Worm (Caenorhabditis elegans) whole organism, L3 larva: ENCODE results near the gene W07E11.1.

Experiments used
- R02D3.7 ChIP-seq: fragments of 150-350 bp; optimal IDR thresholded peaks from 2 replicates; lab custom pipeline; 2014; ENCODE audit warnings: missing biosample characterization, missing genetic modification characterization
- ZK546.5 ChIP-seq: sonication (generic microtip); optimal IDR thresholded peaks from 2 replicates; lab custom pipeline; 2017; ENCODE audit warnings: missing biosample characterization, missing genetic modification characterization
- ama-1 ChIP-seq: fragments of 150-350 bp; optimal IDR thresholded peaks from 2 replicates; lab custom pipeline; 2018
- ceh-28 ChIP-seq: fragments of 150-350 bp; optimal IDR thresholded peaks from 2 replicates; lab custom pipeline; 2014; ENCODE audit warnings: missing biosample characterization, missing genetic modification reagents, missing genetic modification characterization
- ceh-82 ChIP-seq: fragments of 150-350 bp; optimal IDR thresholded peaks from 2 replicates; lab custom pipeline; 2014; ENCODE audit warnings: missing biosample characterization, missing genetic modification characterization
- daf-12 ChIP-seq: fragments of 150-350 bp; optimal IDR thresholded peaks from 2 replicates; lab custom pipeline; 2014; ENCODE audit warnings: missing biosample characterization, missing genetic modification reagents, missing genetic modification characterization
- egl-5 ChIP-seq: fragments of 150-350 bp; optimal IDR thresholded peaks from 2 replicates; lab custom pipeline; 2017; ENCODE audit warnings: missing biosample characterization, missing genetic modification reagents, missing genetic modification characterization, inconsistent platforms
- elt-1 ChIP-seq: fragments of 150-350 bp; optimal IDR thresholded peaks from 2 replicates; lab custom pipeline; 2014; ENCODE audit warnings: missing biosample characterization, missing genetic modification characterization
- elt-2 ChIP-seq: sonication (generic microtip); optimal IDR thresholded peaks from 2 replicates; lab custom pipeline; 2016; ENCODE audit warnings: missing genetic modification reagents, mild to moderate bottlenecking, missing genetic modification characterization, missing compliant biosample characterization
- elt-3 ChIP-seq, 3 experiments: fragments of 150-350 bp in 1 of 3; sonication (generic microtip) in 2 of 3; optimal IDR thresholded peaks; 2 replicates in 2 of 3; 4 replicates in 1 of 3; lab custom pipeline; 2014 to 2017; ENCODE audit warnings: missing biosample characterization in 3 of 3, missing genetic modification characterization in 3 of 3
- eor-1 ChIP-seq, 2 experiments: fragments of 150-350 bp; optimal IDR thresholded peaks; 2 replicates each; lab custom pipeline; 2014 to 2018; ENCODE audit warnings: missing biosample characterization in 2 of 2, missing genetic modification characterization in 2 of 2
- fkh-10 ChIP-seq: sonication (generic microtip); optimal IDR thresholded peaks from 2 replicates; lab custom pipeline; 2017; ENCODE audit warnings: missing biosample characterization, missing genetic modification reagents, missing genetic modification characterization
- fkh-2 ChIP-seq: fragments of 150-350 bp; optimal IDR thresholded peaks from 2 replicates; lab custom pipeline; 2014; ENCODE audit warnings: missing biosample characterization, missing genetic modification reagents, missing genetic modification characterization
- fos-1 ChIP-seq: fragments of 150-350 bp; optimal IDR thresholded peaks from 2 replicates; lab custom pipeline; 2014; ENCODE audit warnings: missing biosample characterization, missing genetic modification characterization
- hmg-11 ChIP-seq: sonication (generic microtip); optimal IDR thresholded peaks from 2 replicates; lab custom pipeline; 2016; ENCODE audit warnings: missing genetic modification characterization, missing compliant biosample characterization
- jun-1 ChIP-seq: fragments of 150-350 bp; optimal IDR thresholded peaks from 2 replicates; lab custom pipeline; 2014; ENCODE audit warnings: missing biosample characterization, missing genetic modification reagents, missing genetic modification characterization
- lin-15B ChIP-seq: fragments of 150-350 bp; optimal IDR thresholded peaks from 2 replicates; lab custom pipeline; 2014; ENCODE audit warnings: missing biosample characterization, missing genetic modification characterization
- lin-39 ChIP-seq: fragments of 150-350 bp; optimal IDR thresholded peaks from 2 replicates; lab custom pipeline; 2018; ENCODE audit warnings: missing biosample characterization, missing genetic modification reagents, missing genetic modification characterization
- lsy-12 ChIP-seq: sonication (generic microtip); optimal IDR thresholded peaks from 2 replicates; lab custom pipeline; 2016; ENCODE audit warnings: mild to moderate bottlenecking, missing genetic modification characterization, missing compliant biosample characterization
- mdl-1 ChIP-seq: fragments of 150-350 bp; optimal IDR thresholded peaks from 2 replicates; lab custom pipeline; 2014; ENCODE audit warnings: missing biosample characterization, missing genetic modification characterization
- nfya-1 ChIP-seq: sonication (generic microtip); optimal IDR thresholded peaks from 2 replicates; lab custom pipeline; 2017; ENCODE audit warnings: missing genetic modification characterization, mild to moderate bottlenecking, missing compliant biosample characterization, antibody characterized with exemption, moderate library complexity; ENCODE audit not compliant: insufficient read depth
- nhr-23 ChIP-seq: fragments of 150-350 bp; optimal IDR thresholded peaks from 2 replicates; lab custom pipeline; 2014; ENCODE audit warnings: missing biosample characterization, missing genetic modification reagents, missing genetic modification characterization
- nhr-25 ChIP-seq: sonication (generic microtip); optimal IDR thresholded peaks from 2 replicates; lab custom pipeline; 2017; ENCODE audit warnings: missing biosample characterization, missing genetic modification characterization
- nhr-43 ChIP-seq: sonication (generic microtip); optimal IDR thresholded peaks from 2 replicates; lab custom pipeline; 2016; ENCODE audit warnings: mild to moderate bottlenecking, missing genetic modification characterization, missing compliant biosample characterization; ENCODE audit not compliant: poor library complexity, severe bottlenecking
- nhr-67 ChIP-seq: fragments of 150-350 bp; optimal IDR thresholded peaks from 2 replicates; lab custom pipeline; 2014; ENCODE audit warnings: missing biosample characterization, missing genetic modification characterization
- nhr-76 ChIP-seq: fragments of 150-350 bp; sonication (generic microtip); optimal IDR thresholded peaks from 5 replicates; lab custom pipeline; 2014; ENCODE audit warnings: missing biosample characterization, missing genetic modification characterization
- nhr-77 ChIP-seq: fragments of 150-350 bp; optimal IDR thresholded peaks from 2 replicates; lab custom pipeline; 2014; ENCODE audit warnings: missing biosample characterization, missing genetic modification characterization
- pha-4 ChIP-seq: fragments of 150-350 bp; optimal IDR thresholded peaks from 2 replicates; lab custom pipeline; 2014; ENCODE audit warnings: missing biosample characterization, missing genetic modification reagents, missing genetic modification characterization
- pqm-1 ChIP-seq: fragments of 150-350 bp; optimal IDR thresholded peaks from 2 replicates; lab custom pipeline; 2017; ENCODE audit warnings: missing biosample characterization, missing genetic modification characterization, inconsistent platforms
- skn-1 ChIP-seq: fragments of 150-350 bp; optimal IDR thresholded peaks from 2 replicates; lab custom pipeline; 2014; ENCODE audit warnings: missing biosample characterization, missing genetic modification characterization
- snpc-4 ChIP-seq: fragments of 150-350 bp; optimal IDR thresholded peaks from 2 replicates; lab custom pipeline; 2014; ENCODE audit warnings: missing biosample characterization, missing genetic modification characterization
- tbx-2 ChIP-seq: sonication (generic microtip); optimal IDR thresholded peaks from 2 replicates; lab custom pipeline; 2016; ENCODE audit warnings: mild to moderate bottlenecking, missing genetic modification characterization, missing compliant biosample characterization
- unc-39 ChIP-seq: sonication (generic microtip); optimal IDR thresholded peaks from 4 replicates; lab custom pipeline; 2017; ENCODE audit warnings: missing biosample characterization, missing genetic modification characterization
- ztf-11 ChIP-seq: fragments of 150-350 bp; optimal IDR thresholded peaks from 2 replicates; lab custom pipeline; 2014; ENCODE audit warnings: missing biosample characterization, missing genetic modification characterization
- ztf-4 ChIP-seq: fragments of 150-350 bp; optimal IDR thresholded peaks from 2 replicates; lab custom pipeline; 2014; ENCODE audit warnings: missing biosample characterization, missing genetic modification characterization

The W07E11.1 gene

DNA sequence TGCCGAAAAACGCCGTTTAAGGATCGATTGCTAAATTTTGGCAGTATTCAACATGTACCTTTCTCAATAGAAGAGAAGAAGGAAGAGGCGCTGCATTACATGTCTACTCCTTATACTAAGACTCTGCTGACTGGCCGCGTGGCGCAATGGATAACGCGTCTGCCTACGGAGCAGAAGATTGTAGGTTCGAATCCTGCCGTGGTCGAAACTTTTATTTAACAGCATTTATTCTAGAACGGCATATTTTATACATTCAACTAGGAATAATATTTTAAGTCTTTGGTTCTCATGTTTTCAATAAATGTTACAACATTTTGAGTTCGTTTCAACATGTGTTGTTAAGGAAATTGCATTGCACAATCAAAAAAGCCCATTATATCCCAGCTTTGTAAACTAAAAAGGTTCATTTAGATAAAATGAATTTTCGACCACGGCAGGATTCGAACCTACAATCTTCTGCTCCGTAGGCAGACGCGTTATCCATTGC, 48.2 kb downstream of the W07E11.1 start:
- TF ChIP-seq elt-2 (peak; percentile 48), fos-1 (tag; lab: Kevin White, UChicago) (peak; percentile 45), lsy-12 (tag; lab: Kevin White, UChicago) (peak; percentile 38), nhr-23 (peak; percentile 37), hmg-11 (tag; lab: Kevin White, UChicago) (peak; percentile 77), tbx-2 (tag; lab: Kevin White, UChicago) (peak; percentile 42), ceh-82 (tag; lab: Kevin White, UChicago) (peak; percentile 10), jun-1 (peak; percentile 65), lin-39 (peak; percentile 8), nhr-43 (tag; lab: Kevin White, UChicago) (peak; percentile 69), lin-15B (peak; percentile 17), ceh-28 (tag; lab: Kevin White, UChicago) (peak; percentile 11), nfya-1 (tag; lab: Kevin White, UChicago) (peak; percentile 46)

DNA sequence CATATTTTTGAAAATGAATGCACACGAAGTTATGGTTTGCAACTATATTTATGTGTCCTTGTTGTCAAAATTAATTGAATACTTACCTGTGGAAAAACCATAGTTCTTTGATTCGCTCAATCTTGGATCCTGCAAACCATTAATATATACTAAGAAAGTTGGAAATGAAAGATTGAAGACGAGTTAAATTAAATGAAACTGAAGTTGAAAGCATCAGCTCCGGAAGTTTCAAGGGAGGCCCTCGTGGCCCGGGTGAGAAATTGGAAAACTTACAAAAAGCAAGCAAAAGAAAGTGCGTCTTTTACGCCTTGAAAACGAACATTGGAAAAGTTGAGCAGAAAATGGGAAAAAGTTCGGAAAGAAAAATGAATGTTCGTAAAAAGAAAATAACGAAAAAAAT, 48.7 kb downstream of the W07E11.1 start, which contains the start of gene unc-58:
Gene unc-58, minus strand, starts transcription at position 101 of the 400 bp plus-strand sequence.
- TF ChIP-seq jun-1 (no peak), fkh-10 (GFP tag; lab: Kevin White, UChicago) (no peak), tbx-2 (tag; lab: Kevin White, UChicago) (no peak), snpc-4 (no peak), ama-1 (lab: Kevin White, UChicago) (no peak), egl-5 (no peak), nhr-77 (no peak)

DNA sequence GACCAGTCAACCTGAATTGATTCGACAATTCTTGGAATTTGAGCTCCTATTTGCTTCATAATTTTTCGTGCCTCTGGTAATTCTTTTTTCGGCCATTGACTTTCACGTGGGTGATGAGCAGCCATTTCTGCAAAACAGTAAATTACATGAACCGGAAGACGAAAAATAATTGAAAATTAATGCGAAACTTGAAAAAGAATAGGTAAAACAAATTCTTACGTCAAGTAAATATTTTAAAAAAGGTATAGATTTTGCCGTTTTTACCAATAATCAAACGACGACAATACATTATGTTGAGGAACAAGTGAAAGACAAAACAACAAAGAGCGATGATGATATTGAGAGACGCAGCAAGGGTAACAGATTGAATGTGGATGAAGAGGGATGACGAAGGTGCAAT, 54.1 kb downstream of the W07E11.1 start, which contains the start of gene moc-1:
Gene moc-1, minus strand, starts transcription at position 127 of the 400 bp plus-strand sequence.
- no peak for TF ChIP-seq elt-3 (tag; optimal IDR thresholded peaks at IDR 0.05; lab: Kevin White, UChicago)
- TF ChIP-seq R02D3.7 = no peak
- TF ChIP-seq lsy-12 (tag; lab: Kevin White, UChicago) = no peak
- no peak for TF ChIP-seq fos-1 (tag; lab: Kevin White, UChicago)
- no peak for TF ChIP-seq nhr-25 (tag; lab: Kevin White, UChicago)
- no peak for TF ChIP-seq nhr-43 (tag; lab: Kevin White, UChicago)
- no peak for TF ChIP-seq egl-5
- no peak for TF ChIP-seq eor-1 (tag; optimal IDR thresholded peaks at IDR 0.05; lab: Kevin White, UChicago)
- TF ChIP-seq ZK546.5 (tag; lab: Kevin White, UChicago) = no peak
- TF ChIP-seq ama-1 (lab: Kevin White, UChicago) = no peak
- TF ChIP-seq unc-39 (tag; lab: Kevin White, UChicago) = no peak
- TF ChIP-seq daf-12 (tag; lab: Kevin White, UChicago) = no peak
- no peak for TF ChIP-seq fkh-2 (tag; lab: Kevin White, UChicago)
- TF ChIP-seq ztf-4 (tag; lab: Kevin White, UChicago) = no peak
- TF ChIP-seq mdl-1 (tag; lab: Kevin White, UChicago) = no peak
- no peak for TF ChIP-seq nhr-76 (tag; lab: Kevin White, UChicago)
- no peak for TF ChIP-seq nfya-1 (tag; lab: Kevin White, UChicago)

DNA sequence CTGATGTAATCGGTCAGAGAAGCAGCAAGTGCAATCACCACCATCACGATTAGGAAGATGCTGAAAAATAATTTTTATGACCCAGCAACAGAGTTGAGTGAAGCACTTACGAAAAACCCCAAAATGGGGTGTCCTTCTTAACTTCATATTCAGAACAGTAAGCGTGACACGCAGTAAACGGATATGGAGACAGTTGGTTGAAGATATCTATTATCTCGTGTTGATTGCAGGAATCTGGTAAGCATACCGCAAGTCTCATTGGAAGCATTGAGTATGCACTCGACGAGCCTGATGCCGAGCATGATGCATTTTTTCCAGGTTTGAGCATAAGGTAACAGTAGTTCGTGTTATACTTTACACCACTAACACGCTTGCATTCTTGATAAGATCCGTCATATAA, 56.8 kb downstream of the W07E11.1 start:
- no peak for TF ChIP-seq ztf-11 (tag; lab: Kevin White, UChicago)
- TF ChIP-seq nhr-23 = no peak
- TF ChIP-seq nhr-25 (tag; lab: Kevin White, UChicago) = no peak
- no peak for TF ChIP-seq nhr-67
- no peak for TF ChIP-seq lin-39

DNA sequence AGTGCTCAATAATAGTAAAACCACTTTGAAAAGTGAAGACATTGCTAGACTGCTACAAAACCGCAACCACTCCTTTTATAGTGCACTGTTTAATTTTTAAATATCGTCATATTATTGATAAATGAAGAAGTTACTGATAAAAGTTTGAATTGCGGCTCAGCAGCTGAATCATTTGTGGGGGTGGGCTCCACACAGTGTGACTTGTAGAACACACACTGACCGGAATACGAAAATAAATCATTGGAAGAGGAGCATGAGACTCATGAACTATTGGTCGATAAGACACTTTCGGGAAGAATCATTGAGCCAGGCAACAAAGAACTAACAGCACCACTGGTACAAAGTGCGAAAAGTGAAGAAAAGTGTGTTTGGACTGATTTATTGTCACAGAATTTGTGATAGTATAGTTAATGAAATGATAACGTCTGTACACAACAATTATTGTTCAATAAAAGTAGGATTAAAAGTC, 57.6 kb downstream of the W07E11.1 start, which contains the start of gene oac-14:
Gene oac-14, minus strand, starts transcription at position 51 of the 469 bp plus-strand sequence.
- peak; percentile 89 for TF ChIP-seq jun-1
- no peak for TF ChIP-seq fkh-10 (GFP tag; lab: Kevin White, UChicago)
- no peak for TF ChIP-seq elt-1
- TF ChIP-seq skn-1 = no peak
- no peak for TF ChIP-seq nhr-25 (tag; lab: Kevin White, UChicago)
- peak; percentile 17 for TF ChIP-seq nfya-1 (tag; lab: Kevin White, UChicago)
- TF ChIP-seq pqm-1 = peak; percentile 98
- peak; percentile 50 for TF ChIP-seq pha-4 (tag; lab: Kevin White, UChicago)
- TF ChIP-seq elt-2 = peak; percentile 99
- peak; percentile 31 for TF ChIP-seq ceh-28 (tag; lab: Kevin White, UChicago)
